Fruit fly (Drosophila melanogaster): ENCODE results near the gene Taf10.
A peak's percentile ranks its signal among the peaks of the same experiment; 100 is the strongest.

Gene Taf10

DNA sequence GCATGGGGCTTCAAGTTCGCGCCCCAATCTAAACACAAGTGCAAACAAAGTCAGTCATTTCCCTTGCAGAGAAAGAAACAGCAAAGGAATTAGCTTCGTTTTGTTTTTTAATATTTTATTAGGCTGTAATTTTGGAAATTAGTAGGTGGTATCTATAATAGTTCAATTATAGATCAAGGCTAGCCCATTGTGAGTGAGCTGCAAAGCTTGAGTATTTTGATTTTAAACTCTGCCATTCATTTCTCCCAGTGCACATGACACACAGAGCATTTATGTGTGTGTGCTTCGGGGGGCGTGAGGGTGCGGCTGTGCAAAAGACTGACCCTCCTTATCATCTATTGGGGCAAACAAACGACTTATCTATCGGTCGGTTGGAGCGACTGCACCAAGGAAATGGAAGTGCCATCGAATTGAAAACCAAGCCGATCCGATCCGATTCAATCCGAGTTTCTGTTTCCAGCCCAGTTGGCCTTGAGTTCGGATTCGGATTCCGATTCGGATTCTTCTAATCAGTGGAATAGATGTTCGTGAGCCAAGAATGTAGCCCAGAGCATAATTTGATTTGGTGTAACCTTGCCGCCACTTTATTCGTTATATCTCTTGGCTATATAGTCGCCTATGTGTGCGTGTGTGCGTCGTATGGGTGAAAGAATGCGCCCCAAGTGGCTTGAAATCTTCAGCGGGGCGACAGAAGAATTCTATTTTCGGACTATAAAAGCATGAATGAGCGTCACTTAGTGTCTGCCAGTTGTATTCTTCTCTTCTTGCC lies 36.1 kb upstream of the Taf10 start:
- TF ChIP-seq dsf (GFP tag; optimal IDR thresholded peaks at IDR 0.05; ENCODE audit: borderline replicate concordance) (no peak), Hr83 (GFP tag; optimal IDR thresholded peaks at IDR 0.05; ENCODE audit: poor library complexity, severe bottlenecking) (no peak), CG32264 (GFP tag; optimal IDR thresholded peaks at IDR 0.05) (no peak), Vsx2 (GFP tag; optimal IDR thresholded peaks at IDR 0.05; ENCODE audit: partially characterized antibody) (no peak), sage (GFP tag; optimal IDR thresholded peaks at IDR 0.05) (no peak), Rel (GFP tag; optimal IDR thresholded peaks at IDR 0.05) (no peak), Rel (tag; optimal IDR thresholded peaks at IDR 0.05) (no peak), sv (GFP tag; optimal IDR thresholded peaks at IDR 0.05) (no peak), tai (GFP tag; optimal IDR thresholded peaks at IDR 0.05) (no peak), psq (GFP tag; optimal IDR thresholded peaks at IDR 0.05) (no peak), Sp1 (GFP tag; optimal IDR thresholded peaks at IDR 0.05) (no peak), CG9705 (GFP tag; optimal IDR thresholded peaks at IDR 0.05) (no peak), Hr78 (GFP tag; optimal IDR thresholded peaks at IDR 0.05) (no peak), pan (optimal IDR thresholded peaks at IDR 0.05) (no peak), brk (GFP tag; optimal IDR thresholded peaks at IDR 0.05) (no peak), OdsH (GFP tag; optimal IDR thresholded peaks at IDR 0.05) (peak; percentile 39), ey (GFP tag; optimal IDR thresholded peaks at IDR 0.05) (peak; percentile 11), N (GFP tag; optimal IDR thresholded peaks at IDR 0.05) (no peak), fru (GFP tag; optimal IDR thresholded peaks at IDR 0.05) (peak; percentile 35), dl (GFP tag; optimal IDR thresholded peaks at IDR 0.05; ENCODE audit: insufficient read depth in 1 of 2, partially characterized antibody in 2 of 2) (no peak), h (GFP tag; optimal IDR thresholded peaks at IDR 0.05) (peak; percentile 36), Hnf4 (GFP tag; optimal IDR thresholded peaks at IDR 0.05) (no peak), CrebA (GFP tag; optimal IDR thresholded peaks at IDR 0.05; ENCODE audit: borderline replicate concordance) (no peak), Dif (GFP tag; optimal IDR thresholded peaks at IDR 0.05; ENCODE audit: partially characterized antibody) (no peak), HLH106 (tag; optimal IDR thresholded peaks at IDR 0.05) (no peak), woc (GFP tag; optimal IDR thresholded peaks at IDR 0.05) (no peak), Dfd (GFP tag; optimal IDR thresholded peaks at IDR 0.05) (no peak), GATAd (GFP tag; optimal IDR thresholded peaks at IDR 0.05) (no peak), Jra (GFP tag; optimal IDR thresholded peaks at IDR 0.05) (no peak), usp (GFP tag; optimal IDR thresholded peaks at IDR 0.05) (no peak), Mio (GFP tag; optimal IDR thresholded peaks at IDR 0.05) (no peak), rgr (GFP tag; optimal IDR thresholded peaks at IDR 0.05) (peak; percentile 31), dmrt93B (GFP tag; optimal IDR thresholded peaks at IDR 0.05) (no peak), foxo (GFP tag; optimal IDR thresholded peaks at IDR 0.05) (peak in 1 of 2 experiments; percentile 40)

DNA sequence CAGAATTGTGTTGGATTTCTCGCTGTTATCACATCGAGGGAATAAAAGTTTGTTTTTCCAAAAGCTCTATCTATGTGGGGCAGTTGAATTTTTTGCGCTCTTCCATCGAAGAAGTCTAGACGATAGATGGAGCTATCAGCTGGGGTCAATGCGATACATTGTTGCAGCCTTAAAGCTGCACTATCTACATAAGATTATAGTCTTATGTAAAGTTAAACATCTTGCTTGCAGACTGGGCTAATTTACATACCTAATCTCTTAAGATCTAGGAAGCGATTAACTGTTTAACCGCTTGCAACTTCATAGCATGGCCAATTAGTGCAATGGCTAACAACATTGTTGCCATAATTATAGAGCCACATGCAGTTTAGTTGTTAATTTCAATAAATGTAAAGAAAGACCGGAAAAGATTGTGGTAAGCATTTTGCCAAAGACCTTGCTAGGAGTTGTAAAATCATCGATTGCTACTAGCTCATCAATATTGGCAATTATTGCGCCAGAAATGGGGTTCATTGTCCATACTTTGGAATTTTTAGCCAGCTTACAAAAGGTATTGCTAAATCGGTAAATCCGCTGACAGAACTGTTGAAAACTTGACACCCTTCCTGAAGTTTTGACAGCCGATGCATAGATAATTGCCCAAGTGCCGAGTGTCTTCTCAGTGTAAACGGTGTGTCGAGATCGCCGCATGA lies 35.4 kb upstream of the Taf10 start:
- TF ChIP-seq dl (GFP tag; optimal IDR thresholded peaks at IDR 0.05; ENCODE audit: insufficient read depth in 1 of 2, partially characterized antibody in 2 of 2) (no peak), sv (GFP tag; optimal IDR thresholded peaks at IDR 0.05) (no peak), ey (GFP tag; optimal IDR thresholded peaks at IDR 0.05) (no peak), rgr (GFP tag; optimal IDR thresholded peaks at IDR 0.05) (no peak), br (GFP tag; optimal IDR thresholded peaks at IDR 0.05) (no peak), usp (GFP tag; optimal IDR thresholded peaks at IDR 0.05) (no peak), Hr83 (GFP tag; optimal IDR thresholded peaks at IDR 0.05; ENCODE audit: poor library complexity, severe bottlenecking) (no peak), psq (GFP tag; optimal IDR thresholded peaks at IDR 0.05) (no peak), Hr78 (GFP tag; optimal IDR thresholded peaks at IDR 0.05) (no peak), dsf (GFP tag; optimal IDR thresholded peaks at IDR 0.05; ENCODE audit: borderline replicate concordance) (no peak), N (GFP tag; optimal IDR thresholded peaks at IDR 0.05) (no peak), Dif (GFP tag; optimal IDR thresholded peaks at IDR 0.05; ENCODE audit: partially characterized antibody) (no peak), fru (GFP tag; optimal IDR thresholded peaks at IDR 0.05) (no peak), HLH106 (tag; optimal IDR thresholded peaks at IDR 0.05) (no peak), woc (GFP tag; optimal IDR thresholded peaks at IDR 0.05) (no peak), Vsx2 (GFP tag; optimal IDR thresholded peaks at IDR 0.05; ENCODE audit: partially characterized antibody) (no peak), CG32264 (GFP tag; optimal IDR thresholded peaks at IDR 0.05) (no peak), CG9705 (GFP tag; optimal IDR thresholded peaks at IDR 0.05) (no peak)
